Worm (Caenorhabditis elegans) whole organism, L4 larva: ENCODE results near the gene ptp-5.1.

ENCODE experiments used
- D1046.2 ChIP-seq: fragments of 200-800 bp; sonication (Bioruptor generic); IDR thresholded peaks from 2 replicates; pipeline ENCODE4 v1.3.6; 2022; ENCODE audit warnings: missing genetic modification characterization, missing compliant biosample characterization
- F10B5.3 ChIP-seq: sonication (generic microtip); optimal IDR thresholded peaks from 2 replicates; lab custom pipeline; 2016; ENCODE audit warnings: mild to moderate bottlenecking, missing genetic modification characterization, missing compliant biosample characterization
- F26F4.8 ChIP-seq: fragments of 200-800 bp; sonication (Bioruptor generic); conservative IDR thresholded peaks from 2 replicates; pipeline ENCODE4 v1.3.6; 2022; ENCODE audit warnings: missing genetic modification characterization, missing compliant biosample characterization
- F44E2.7 ChIP-seq: fragments of 200-800 bp; sonication (Bioruptor generic); IDR thresholded peaks from 2 replicates; pipeline ENCODE4 v2.1.2; 2022; ENCODE audit warnings: missing genetic modification characterization, missing compliant biosample characterization
- T20F7.1 ChIP-seq: fragments of 200-800 bp; sonication (Bioruptor generic); optimal IDR thresholded peaks from 2 replicates; lab custom pipeline; 2018; ENCODE audit warnings: mild to moderate bottlenecking, missing genetic modification characterization, missing compliant biosample characterization
- T26A8.4 ChIP-seq: fragments of 200-800 bp; sonication (Bioruptor generic); IDR thresholded peaks from 2 replicates; pipeline ENCODE4 v1.3.6; 2022; ENCODE audit warnings: missing genetic modification characterization, missing compliant biosample characterization
- Y75B8A.6 ChIP-seq: fragments of 200-800 bp; sonication (Bioruptor generic); IDR thresholded peaks from 2 replicates; pipeline ENCODE4 v1.3.6; 2022; ENCODE audit warnings: missing genetic modification reagents, missing genetic modification characterization, missing compliant biosample characterization
- ZK546.5 ChIP-seq, 2 experiments: sonication (generic microtip); optimal IDR thresholded peaks; 2 replicates each; lab custom pipeline; 2017; ENCODE audit warnings: missing biosample characterization in 2 of 2, missing genetic modification characterization in 2 of 2
- arid-1 ChIP-seq: fragments of 200-800 bp; sonication (Bioruptor generic); conservative IDR thresholded peaks from 2 replicates; pipeline ENCODE4 v1.3.6; 2022; ENCODE audit warnings: missing genetic modification reagents, missing genetic modification characterization, missing compliant biosample characterization
- attf-4 ChIP-seq: sonication (generic microtip); optimal IDR thresholded peaks from 3 replicates; lab custom pipeline; 2017; ENCODE audit warnings: missing biosample characterization, missing genetic modification characterization
- ceh-20 ChIP-seq: fragments of 200-800 bp; sonication (Bioruptor generic); IDR thresholded peaks from 2 replicates; pipeline ENCODE4 v1.3.6; 2022; ENCODE audit warnings: missing genetic modification reagents, missing genetic modification characterization, missing compliant biosample characterization
- ceh-28 ChIP-seq: fragments of 150-350 bp; optimal IDR thresholded peaks from 2 replicates; lab custom pipeline; 2014; ENCODE audit warnings: missing biosample characterization, missing genetic modification reagents, missing genetic modification characterization
- ceh-44 ChIP-seq: fragments of 200-800 bp; sonication (Bioruptor generic); IDR thresholded peaks from 2 replicates; pipeline ENCODE4 v1.3.6; 2022; ENCODE audit warnings: missing genetic modification reagents, missing genetic modification characterization, missing compliant biosample characterization
- ces-1 ChIP-seq: fragments of 150-350 bp; sonication (generic microtip); optimal IDR thresholded peaks from 4 replicates; lab custom pipeline; 2014; ENCODE audit warnings: missing biosample characterization, missing genetic modification reagents, missing genetic modification characterization
- cey-2 ChIP-seq: sonication (generic microtip); optimal IDR thresholded peaks from 3 replicates; lab custom pipeline; 2017; ENCODE audit warnings: missing genetic modification characterization, mild to moderate bottlenecking, missing compliant biosample characterization, antibody characterized with exemption, borderline replicate concordance; ENCODE audit not compliant: insufficient read depth
- daf-19 ChIP-seq: fragments of 200-800 bp; sonication (Bioruptor generic); conservative IDR thresholded peaks from 2 replicates; pipeline ENCODE4 v1.3.6; 2022; ENCODE audit warnings: missing genetic modification characterization, missing compliant biosample characterization
- daf-8 ChIP-seq: fragments of 200-800 bp; sonication (Bioruptor generic); IDR thresholded peaks from 2 replicates; pipeline ENCODE4 v1.3.6; 2022; ENCODE audit warnings: missing genetic modification characterization, missing compliant biosample characterization
- dmd-9 ChIP-seq: fragments of 200-800 bp; sonication (Bioruptor generic); IDR thresholded peaks from 2 replicates; pipeline ENCODE4 v1.3.6; 2022; ENCODE audit warnings: missing genetic modification reagents, missing genetic modification characterization, missing compliant biosample characterization
- dpl-1 ChIP-seq: fragments of 150-350 bp; optimal IDR thresholded peaks from 2 replicates; lab custom pipeline; 2014; ENCODE audit warnings: missing biosample characterization, missing genetic modification reagents, missing genetic modification characterization
- fkh-10 ChIP-seq: fragments of 150-350 bp; optimal IDR thresholded peaks from 2 replicates; lab custom pipeline; 2014; ENCODE audit warnings: missing biosample characterization, missing genetic modification reagents, missing genetic modification characterization
- fos-1 ChIP-seq: fragments of 150-350 bp; optimal IDR thresholded peaks from 2 replicates; lab custom pipeline; 2014; ENCODE audit warnings: missing biosample characterization, missing genetic modification characterization
- gei-8 ChIP-seq: fragments of 200-800 bp; sonication (Bioruptor generic); optimal IDR thresholded peaks from 2 replicates; lab custom pipeline; 2018; ENCODE audit warnings: mild to moderate bottlenecking, missing genetic modification characterization, missing compliant biosample characterization
- jun-1 ChIP-seq: fragments of 150-350 bp; optimal IDR thresholded peaks from 2 replicates; lab custom pipeline; 2014; ENCODE audit warnings: missing biosample characterization, missing genetic modification reagents, missing genetic modification characterization
- lim-7 ChIP-seq: fragments of 200-800 bp; sonication (Bioruptor generic); IDR thresholded peaks from 2 replicates; pipeline ENCODE4 v1.3.6; 2022; ENCODE audit warnings: missing genetic modification characterization, missing compliant biosample characterization
- lin-13 ChIP-seq: fragments of 150-350 bp; optimal IDR thresholded peaks from 2 replicates; lab custom pipeline; 2014; ENCODE audit warnings: missing biosample characterization, missing genetic modification reagents, missing genetic modification characterization
- lin-38 ChIP-seq: fragments of 200-800 bp; sonication (Bioruptor generic); IDR thresholded peaks from 2 replicates; pipeline ENCODE4 v1.3.6; 2022; ENCODE audit warnings: missing genetic modification reagents, missing genetic modification characterization, missing compliant biosample characterization
- lin-39 ChIP-seq: fragments of 150-350 bp; optimal IDR thresholded peaks from 2 replicates; lab custom pipeline; 2014; ENCODE audit warnings: missing biosample characterization, missing genetic modification reagents, missing genetic modification characterization
- lsy-2 ChIP-seq, 2 experiments: fragments of 150-350 bp in 1 of 2; sonication (generic microtip) in 1 of 2; optimal IDR thresholded peaks; 2 replicates each; lab custom pipeline; 2014 to 2017; ENCODE audit warnings: missing biosample characterization in 2 of 2, missing genetic modification characterization in 2 of 2
- madf-5 ChIP-seq, 2 experiments: fragments of 200-800 bp; sonication (Bioruptor generic); IDR thresholded peaks; 2 replicates each; pipeline ENCODE4 v1.3.6; 2022; ENCODE audit warnings: missing compliant biosample characterization in 2 of 2, missing genetic modification characterization in 2 of 2
- mdt-29 ChIP-seq: fragments of 200-800 bp; sonication (Bioruptor generic); IDR thresholded peaks from 2 replicates; pipeline ENCODE4 v1.3.6; 2022; ENCODE audit warnings: missing genetic modification reagents, missing genetic modification characterization, missing compliant biosample characterization
- mep-1 ChIP-seq: fragments of 150-350 bp; sonication (generic microtip); optimal IDR thresholded peaks from 3 replicates; lab custom pipeline; 2014; ENCODE audit warnings: missing biosample characterization, missing genetic modification characterization
- mes-2 ChIP-seq: sonication (generic microtip); optimal IDR thresholded peaks from 2 replicates; lab custom pipeline; 2016; ENCODE audit warnings: missing genotype, mild to moderate bottlenecking, missing genetic modification characterization, missing compliant biosample characterization; ENCODE audit not compliant: poor library complexity, severe bottlenecking
- mxl-2 ChIP-seq: fragments of 200-800 bp; sonication (Bioruptor generic); conservative IDR thresholded peaks from 2 replicates; pipeline ENCODE4 v1.3.6; 2022; ENCODE audit warnings: missing genetic modification reagents, missing genetic modification characterization, missing compliant biosample characterization
- mxl-3 ChIP-seq: fragments of 200-800 bp; sonication (Bioruptor generic); optimal IDR thresholded peaks from 2 replicates; lab custom pipeline; 2018; ENCODE audit warnings: mild to moderate bottlenecking, missing genetic modification characterization, missing compliant biosample characterization
- nhr-102 ChIP-seq: sonication (generic microtip); optimal IDR thresholded peaks from 2 replicates; lab custom pipeline; 2016; ENCODE audit warnings: mild to moderate bottlenecking, missing genetic modification characterization, moderate library complexity, missing compliant biosample characterization
- nhr-11 ChIP-seq: fragments of 150-350 bp; optimal IDR thresholded peaks from 2 replicates; lab custom pipeline; 2014; ENCODE audit warnings: missing biosample characterization, missing genetic modification characterization
- nhr-237 ChIP-seq: sonication (generic microtip); optimal IDR thresholded peaks from 2 replicates; lab custom pipeline; 2017; ENCODE audit warnings: missing biosample characterization, missing genetic modification characterization
- nhr-28 ChIP-seq: fragments of 150-350 bp; optimal IDR thresholded peaks from 2 replicates; lab custom pipeline; 2014; ENCODE audit warnings: missing biosample characterization, missing genetic modification characterization
- nhr-42 ChIP-seq: fragments of 200-800 bp; sonication (Bioruptor generic); IDR thresholded peaks from 2 replicates; pipeline ENCODE4 v1.3.6; 2022; ENCODE audit warnings: missing genetic modification characterization, missing compliant biosample characterization
- nhr-76 ChIP-seq: fragments of 150-350 bp; optimal IDR thresholded peaks from 2 replicates; lab custom pipeline; 2014; ENCODE audit warnings: missing biosample characterization, missing genetic modification characterization
- php-3 ChIP-seq: fragments of 200-800 bp; sonication (Bioruptor generic); IDR thresholded peaks from 2 replicates; pipeline ENCODE4 v1.3.6; 2022; ENCODE audit warnings: missing genetic modification reagents, missing genetic modification characterization, missing compliant biosample characterization
- rbr-2 ChIP-seq: sonication (generic microtip); optimal IDR thresholded peaks from 2 replicates; lab custom pipeline; 2016; ENCODE audit warnings: missing genotype, missing genetic modification characterization, missing compliant biosample characterization
- set-16 ChIP-seq: fragments of 200-800 bp; sonication (Bioruptor generic); IDR thresholded peaks from 2 replicates; pipeline ENCODE4 v1.3.6; 2022; ENCODE audit warnings: missing genetic modification reagents, missing genetic modification characterization, missing compliant biosample characterization
- snpc-1.2 ChIP-seq: fragments of 200-800 bp; sonication (Bioruptor generic); IDR thresholded peaks from 2 replicates; pipeline ENCODE4 v1.3.6; 2022; ENCODE audit warnings: missing genetic modification reagents, missing genetic modification characterization, missing compliant biosample characterization
- snpc-4 ChIP-seq: fragments of 150-350 bp; optimal IDR thresholded peaks from 2 replicates; lab custom pipeline; 2014; ENCODE audit warnings: missing biosample characterization, missing genetic modification characterization
- tra-1 ChIP-seq: fragments of 200-800 bp; sonication (Bioruptor generic); IDR thresholded peaks from 2 replicates; pipeline ENCODE4 v1.3.6; 2022; ENCODE audit warnings: missing genetic modification reagents, missing genetic modification characterization, missing compliant biosample characterization
- unc-39 ChIP-seq: sonication (generic microtip); optimal IDR thresholded peaks from 2 replicates; lab custom pipeline; 2017; ENCODE audit warnings: missing biosample characterization, missing genetic modification characterization
- zfp-3 ChIP-seq: fragments of 200-800 bp; sonication (Bioruptor generic); conservative IDR thresholded peaks from 2 replicates; pipeline ENCODE4 v1.3.6; 2022; ENCODE audit warnings: missing genetic modification reagents, missing genetic modification characterization, missing compliant biosample characterization

Gene ptp-5.1

DNA sequence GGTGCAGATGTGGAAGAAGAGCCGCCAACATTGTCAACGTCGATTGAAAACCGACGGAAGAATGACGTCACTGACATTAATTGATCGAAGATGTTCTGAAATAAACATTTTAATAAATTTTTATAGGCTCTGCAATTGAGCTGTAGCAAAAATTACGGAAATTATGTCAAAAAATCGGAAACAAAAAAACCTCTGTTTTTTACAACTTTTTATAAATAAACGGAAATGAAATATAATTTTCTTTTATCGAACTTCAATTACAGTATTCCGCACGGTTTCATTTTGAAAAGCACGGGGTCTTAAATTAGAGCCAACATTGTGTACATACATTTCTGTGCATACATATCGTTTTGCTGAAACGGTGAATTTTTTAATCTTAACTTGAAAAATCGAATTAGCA lies 13.7 kb upstream of the ptp-5.1 start, which contains the start of gene soc-2:
TSS of gene soc-2 (minus strand) at position 101 of the 400 bp plus-strand sequence.
- TF ChIP-seq nhr-102 (no peak), fkh-10 (GFP tag; lab: Kevin White, UChicago) (no peak), snpc-4 (tag; lab: Kevin White, UChicago) (no peak), T26A8.4 (no peak), ceh-44 (no peak), set-16 (GFP tag; lab: Robert Waterston, UW) (no peak), T20F7.1 (GFP tag; lab: Kevin White, UChicago) (no peak), zfp-3 (GFP tag; lab: Robert Waterston, UW) (no peak), jun-1 (tag; lab: Kevin White, UChicago) (no peak), daf-8 (no peak), nhr-28 (no peak), nhr-11 (tag; lab: Kevin White, UChicago) (no peak), lin-13 (GFP tag; lab: Kevin White, UChicago) (no peak)
- TF ChIP-seq, all 104 proteins: peak for 0

ce11 chrIV:5157226-5157625 lies 8.9 kb upstream of the ptp-5.1 start, which contains the start of gene C24D10.49:
Gene C24D10.49, minus strand, starts transcription at chrIV:5157326.
- TF ChIP-seq lin-38 (GFP tag; lab: Robert Waterston, UW) (no peak), lin-39 (tag; lab: Kevin White, UChicago) (no peak), rbr-2 (tag; lab: Kevin White, UChicago) (no peak), daf-19 (GFP tag; lab: Robert Waterston, UW) (no peak), F26F4.8 (GFP tag; lab: Robert Waterston, UW) (no peak), lim-7 (no peak), daf-8 (no peak), cey-2 (tag; lab: Kevin White, UChicago) (no peak), nhr-28 (no peak), ceh-44 (no peak), arid-1 (GFP tag; lab: Robert Waterston, UW) (no peak), fkh-10 (GFP tag; lab: Kevin White, UChicago) (no peak), madf-5 (GFP tag; IDR thresholded peaks at IDR 0.05; lab: Robert Waterston, UW) (no peak), php-3 (GFP tag; lab: Robert Waterston, UW) (no peak), nhr-42 (GFP tag; lab: Robert Waterston, UW) (no peak), mxl-2 (GFP tag; lab: Robert Waterston, UW) (no peak), dmd-9 (GFP tag; lab: Robert Waterston, UW) (no peak), ceh-28 (tag; lab: Kevin White, UChicago) (no peak)
- TF ChIP-seq, all 104 proteins: peak for 0

DNA sequence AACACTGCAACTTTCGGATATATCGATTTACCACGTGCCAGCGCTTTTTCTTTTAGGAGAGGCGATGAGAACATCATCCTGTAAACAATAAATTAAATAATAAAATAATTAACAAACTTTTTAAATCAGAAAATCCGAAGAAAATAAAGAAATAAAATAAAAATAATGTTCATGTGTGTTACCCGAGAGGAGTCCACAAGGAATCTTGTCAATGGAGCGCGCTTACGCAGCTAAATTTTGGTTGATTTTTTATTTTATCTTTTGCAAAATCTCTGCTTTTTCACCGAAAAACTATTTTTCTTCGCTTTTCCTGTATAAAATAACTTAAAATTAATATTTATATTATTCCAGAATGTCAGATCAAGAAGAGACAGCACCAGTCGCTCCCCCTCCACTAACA lies 6.0 kb upstream of the ptp-5.1 start, which contains the start of the genes C24D10.6 and C24D10.4:
TSS of gene C24D10.6 (minus strand) at position 78 of the 400 bp plus-strand sequence.
TSS of gene C24D10.4 (plus strand) at position 352 of the 400 bp plus-strand sequence.
- TF ChIP-seq dpl-1 (peak; percentile 61), fos-1 (tag; lab: Kevin White, UChicago) (no peak), mep-1 (tag; lab: Kevin White, UChicago) (no peak), lin-38 (GFP tag; lab: Robert Waterston, UW) (peak; percentile 91), ces-1 (GFP tag; lab: Kevin White, UChicago) (no peak), mes-2 (tag; lab: Kevin White, UChicago) (peak; percentile 74), D1046.2 (GFP tag; lab: Robert Waterston, UW) (no peak), mdt-29 (GFP tag; lab: Robert Waterston, UW) (no peak), madf-5 (GFP tag; IDR thresholded peaks at IDR 0.05; lab: Robert Waterston, UW) (no peak), F26F4.8 (GFP tag; lab: Robert Waterston, UW) (no peak), snpc-1.2 (peak; percentile 59; the same call in 1 of the 2 replicates), ZK546.5 (tag; optimal IDR thresholded peaks at IDR 0.05; lab: Kevin White, UChicago) (no peak), unc-39 (tag; lab: Kevin White, UChicago) (no peak), ceh-20 (no peak), F44E2.7 (no peak), set-16 (GFP tag; lab: Robert Waterston, UW) (no peak), lsy-2 (tag; optimal IDR thresholded peaks at IDR 0.05; lab: Kevin White, UChicago) (peak in 1 of 2 experiments; percentile 83), lin-13 (GFP tag; lab: Kevin White, UChicago) (no peak), attf-4 (tag; lab: Kevin White, UChicago) (no peak), Y75B8A.6 (GFP tag; lab: Robert Waterston, UW) (no peak), F10B5.3 (tag; lab: Kevin White, UChicago) (no peak), rbr-2 (tag; lab: Kevin White, UChicago) (peak; percentile 17), nhr-237 (no peak), fkh-10 (GFP tag; lab: Kevin White, UChicago) (no peak), zfp-3 (GFP tag; lab: Robert Waterston, UW) (no peak), nhr-76 (no peak), gei-8 (GFP tag; lab: Kevin White, UChicago) (no peak), mxl-3 (GFP tag; lab: Kevin White, UChicago) (no peak), tra-1 (no peak)
